Worm (Caenorhabditis elegans): Measurements from ENCODE around the gene cri-3.

DNA sequence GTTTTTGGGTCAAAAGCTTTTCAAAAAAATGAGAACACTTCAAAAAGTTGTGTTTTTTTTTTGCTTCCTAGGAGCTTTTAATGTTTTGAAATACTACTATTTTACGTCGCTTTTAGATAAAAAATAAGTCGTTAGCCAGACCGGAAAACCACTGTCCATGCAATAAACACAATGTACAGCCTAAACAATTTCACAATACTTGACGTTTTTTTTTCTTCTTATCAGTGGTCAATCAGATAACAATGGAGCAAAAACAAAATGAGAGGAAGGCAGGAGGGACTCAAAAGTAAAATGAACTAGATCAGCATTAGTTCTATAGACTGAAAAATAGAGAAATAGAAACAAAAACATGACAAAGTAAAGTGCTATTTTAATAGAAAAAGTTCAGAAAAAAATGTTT, 25.4 kb upstream of the cri-3 start:
- TF ChIP-seq fkh-6 (tag; optimal IDR thresholded peaks at IDR 0.05) (no peak), dve-1 (tag; optimal IDR thresholded peaks at IDR 0.05) (no peak), fax-1 (tag; optimal IDR thresholded peaks at IDR 0.05) (no peak)

All from whole organism, late embryonic.